Worm (Caenorhabditis elegans) whole organism, L4 larva: ENCODE results near the gene W04G3.10.

ENCODE experiments used
- D1046.2 ChIP-seq: fragments of 200-800 bp; sonication (Bioruptor generic); IDR thresholded peaks from 2 replicates; pipeline ENCODE4 v1.3.6; 2022; ENCODE audit warnings: missing genetic modification characterization, missing compliant biosample characterization
- F26F4.8 ChIP-seq: fragments of 200-800 bp; sonication (Bioruptor generic); conservative IDR thresholded peaks from 2 replicates; pipeline ENCODE4 v1.3.6; 2022; ENCODE audit warnings: missing genetic modification characterization, missing compliant biosample characterization
- F37D6.2 ChIP-seq: sonication (generic microtip); optimal IDR thresholded peaks from 2 replicates; lab custom pipeline; 2016; ENCODE audit warnings: mild to moderate bottlenecking, missing genetic modification characterization, missing compliant biosample characterization
- F49E8.2 ChIP-seq: sonication (generic microtip); optimal IDR thresholded peaks from 2 replicates; lab custom pipeline; 2016; ENCODE audit warnings: missing compliant biosample characterization, mild to moderate bottlenecking, missing genetic modification characterization, borderline replicate concordance
- Y105C5A.15 ChIP-seq: fragments of 200-800 bp; sonication (Bioruptor generic); IDR thresholded peaks from 2 replicates; pipeline ENCODE4 v1.3.6; 2022; ENCODE audit warnings: missing genetic modification characterization, missing compliant biosample characterization
- Y75B8A.6 ChIP-seq: fragments of 200-800 bp; sonication (Bioruptor generic); IDR thresholded peaks from 2 replicates; pipeline ENCODE4 v1.3.6; 2022; ENCODE audit warnings: missing genetic modification reagents, missing genetic modification characterization, missing compliant biosample characterization
- ZK337.2 ChIP-seq: fragments of 200-800 bp; sonication (Bioruptor generic); IDR thresholded peaks from 2 replicates; pipeline ENCODE4 v1.3.6; 2022; ENCODE audit warnings: missing genetic modification reagents, missing genetic modification characterization, missing compliant biosample characterization
- ZK546.5 ChIP-seq, 2 experiments: sonication (generic microtip); optimal IDR thresholded peaks; 2 replicates each; lab custom pipeline; 2017; ENCODE audit warnings: missing biosample characterization in 2 of 2, missing genetic modification characterization in 2 of 2
- aly-2 ChIP-seq: sonication (generic microtip); optimal IDR thresholded peaks from 2 replicates; lab custom pipeline; 2018; ENCODE audit warnings: missing biosample characterization, missing genetic modification characterization
- ama-1 ChIP-seq: fragments of 150-350 bp; optimal IDR thresholded peaks from 2 replicates; lab custom pipeline; 2014; ENCODE audit warnings: inconsistent platforms, mixed read lengths
- ceh-28 ChIP-seq: fragments of 150-350 bp; optimal IDR thresholded peaks from 2 replicates; lab custom pipeline; 2014; ENCODE audit warnings: missing biosample characterization, missing genetic modification reagents, missing genetic modification characterization
- ceh-62 ChIP-seq: sonication (generic microtip); optimal IDR thresholded peaks from 2 replicates; lab custom pipeline; 2017; ENCODE audit warnings: missing biosample characterization, missing genetic modification characterization
- ceh-82 ChIP-seq: sonication (generic microtip); optimal IDR thresholded peaks from 2 replicates; lab custom pipeline; 2017; ENCODE audit warnings: missing biosample characterization, missing genetic modification characterization
- ces-1 ChIP-seq: fragments of 150-350 bp; sonication (generic microtip); optimal IDR thresholded peaks from 4 replicates; lab custom pipeline; 2014; ENCODE audit warnings: missing biosample characterization, missing genetic modification reagents, missing genetic modification characterization
- ctbp-1 ChIP-seq: fragments of 200-800 bp; sonication (Bioruptor generic); IDR thresholded peaks from 2 replicates; pipeline ENCODE4 v1.3.6; 2022; ENCODE audit warnings: missing genetic modification reagents, missing genetic modification characterization, missing compliant biosample characterization
- daf-16 ChIP-seq, 3 experiments: sonication (generic microtip); optimal IDR thresholded peaks; 2 replicates each; lab custom pipeline; 2016 to 2017; ENCODE audit warnings: missing genetic modification characterization in 3 of 3, missing genetic modification reagents in 3 of 3, mild to moderate bottlenecking in 2 of 3, missing compliant biosample characterization in 2 of 3, missing biosample characterization in 1 of 3, moderate library complexity in 1 of 3
- daf-19 ChIP-seq: fragments of 200-800 bp; sonication (Bioruptor generic); conservative IDR thresholded peaks from 2 replicates; pipeline ENCODE4 v1.3.6; 2022; ENCODE audit warnings: missing genetic modification characterization, missing compliant biosample characterization
- daf-8 ChIP-seq: fragments of 200-800 bp; sonication (Bioruptor generic); IDR thresholded peaks from 2 replicates; pipeline ENCODE4 v1.3.6; 2022; ENCODE audit warnings: missing genetic modification characterization, missing compliant biosample characterization
- dmd-8 ChIP-seq: fragments of 200-800 bp; sonication (Bioruptor generic); IDR thresholded peaks from 2 replicates; pipeline ENCODE4 v1.3.6; 2022; ENCODE audit warnings: missing genetic modification characterization, missing compliant biosample characterization
- dmd-9 ChIP-seq: fragments of 200-800 bp; sonication (Bioruptor generic); IDR thresholded peaks from 2 replicates; pipeline ENCODE4 v1.3.6; 2022; ENCODE audit warnings: missing genetic modification reagents, missing genetic modification characterization, missing compliant biosample characterization
- duxl-1 ChIP-seq: sonication (generic microtip); optimal IDR thresholded peaks from 2 replicates; lab custom pipeline; 2016; ENCODE audit warnings: mild to moderate bottlenecking, missing genetic modification characterization, moderate library complexity, missing compliant biosample characterization; ENCODE audit not compliant: poor library complexity
- egl-27 ChIP-seq: sonication (generic microtip); optimal IDR thresholded peaks from 3 replicates; lab custom pipeline; 2017; ENCODE audit warnings: missing biosample characterization, missing genetic modification reagents, missing genetic modification characterization
- egl-43 ChIP-seq: fragments of 200-800 bp; sonication (Bioruptor generic); IDR thresholded peaks from 2 replicates; pipeline ENCODE4 v1.3.6; 2022; ENCODE audit warnings: missing genetic modification reagents, missing genetic modification characterization, missing compliant biosample characterization
- fkh-10 ChIP-seq: fragments of 150-350 bp; optimal IDR thresholded peaks from 2 replicates; lab custom pipeline; 2014; ENCODE audit warnings: missing biosample characterization, missing genetic modification reagents, missing genetic modification characterization
- hif-1 ChIP-seq, 2 experiments: sonication (generic microtip); optimal IDR thresholded peaks; 2 replicates each; lab custom pipeline; 2016 to 2017; ENCODE audit warnings: missing compliant biosample characterization in 2 of 2, missing genetic modification characterization in 2 of 2, missing genetic modification reagents in 2 of 2, missing genotype in 2 of 2, mild to moderate bottlenecking in 1 of 2
- lim-7 ChIP-seq: fragments of 200-800 bp; sonication (Bioruptor generic); IDR thresholded peaks from 2 replicates; pipeline ENCODE4 v1.3.6; 2022; ENCODE audit warnings: missing genetic modification characterization, missing compliant biosample characterization
- lin-39 ChIP-seq: fragments of 150-350 bp; optimal IDR thresholded peaks from 2 replicates; lab custom pipeline; 2014; ENCODE audit warnings: missing biosample characterization, missing genetic modification reagents, missing genetic modification characterization
- madf-5 ChIP-seq, 2 experiments: fragments of 200-800 bp; sonication (Bioruptor generic); IDR thresholded peaks; 2 replicates each; pipeline ENCODE4 v1.3.6; 2022; ENCODE audit warnings: missing compliant biosample characterization in 2 of 2, missing genetic modification characterization in 2 of 2
- mdl-1 ChIP-seq, 2 experiments: fragments of 150-350 bp in 1 of 2; sonication (generic microtip) in 1 of 2; optimal IDR thresholded peaks; 2 replicates each; lab custom pipeline; 2014 to 2017; ENCODE audit warnings: missing biosample characterization in 2 of 2, missing genetic modification characterization in 2 of 2
- mdt-29 ChIP-seq: fragments of 200-800 bp; sonication (Bioruptor generic); IDR thresholded peaks from 2 replicates; pipeline ENCODE4 v1.3.6; 2022; ENCODE audit warnings: missing genetic modification reagents, missing genetic modification characterization, missing compliant biosample characterization
- mep-1 ChIP-seq: fragments of 150-350 bp; sonication (generic microtip); optimal IDR thresholded peaks from 3 replicates; lab custom pipeline; 2014; ENCODE audit warnings: missing biosample characterization, missing genetic modification characterization
- mes-2 ChIP-seq: sonication (generic microtip); optimal IDR thresholded peaks from 2 replicates; lab custom pipeline; 2016; ENCODE audit warnings: missing genotype, mild to moderate bottlenecking, missing genetic modification characterization, missing compliant biosample characterization; ENCODE audit not compliant: poor library complexity, severe bottlenecking
- mxl-2 ChIP-seq: fragments of 200-800 bp; sonication (Bioruptor generic); conservative IDR thresholded peaks from 2 replicates; pipeline ENCODE4 v1.3.6; 2022; ENCODE audit warnings: missing genetic modification reagents, missing genetic modification characterization, missing compliant biosample characterization
- mxl-3 ChIP-seq: fragments of 200-800 bp; sonication (Bioruptor generic); optimal IDR thresholded peaks from 2 replicates; lab custom pipeline; 2018; ENCODE audit warnings: mild to moderate bottlenecking, missing genetic modification characterization, missing compliant biosample characterization
- nhr-10 ChIP-seq: fragments of 150-350 bp; optimal IDR thresholded peaks from 2 replicates; lab custom pipeline; 2014; ENCODE audit warnings: missing biosample characterization, missing genetic modification characterization
- nhr-41 ChIP-seq: fragments of 200-800 bp; sonication (Bioruptor generic); IDR thresholded peaks from 2 replicates; pipeline ENCODE4 v1.3.6; 2022; ENCODE audit warnings: missing genetic modification reagents, missing genetic modification characterization, missing compliant biosample characterization
- nhr-6 ChIP-seq: fragments of 150-350 bp; optimal IDR thresholded peaks from 2 replicates; lab custom pipeline; 2014; ENCODE audit warnings: missing biosample characterization, missing genetic modification characterization
- nhr-77 ChIP-seq: fragments of 150-350 bp; optimal IDR thresholded peaks from 2 replicates; lab custom pipeline; 2014; ENCODE audit warnings: missing biosample characterization, missing genetic modification characterization
- pha-4 ChIP-seq, 2 experiments: fragments of 150-350 bp in 1 of 2; fragments of 200-800 bp in 1 of 2; sonication (Bioruptor generic) in 1 of 2; IDR thresholded peaks in 1 of 2; optimal IDR thresholded peaks in 1 of 2; 2 replicates each; pipeline versions ENCODE4 v1.3.6 to Lab custom; 2014 to 2022; ENCODE audit warnings: missing genetic modification characterization in 2 of 2, missing genetic modification reagents in 2 of 2, missing biosample characterization in 1 of 2, missing compliant biosample characterization in 1 of 2
- snpc-1.2 ChIP-seq: fragments of 200-800 bp; sonication (Bioruptor generic); IDR thresholded peaks from 2 replicates; pipeline ENCODE4 v1.3.6; 2022; ENCODE audit warnings: missing genetic modification reagents, missing genetic modification characterization, missing compliant biosample characterization
- spr-3 ChIP-seq: fragments of 200-800 bp; sonication (Bioruptor generic); optimal IDR thresholded peaks from 2 replicates; lab custom pipeline; 2018; ENCODE audit warnings: mild to moderate bottlenecking, missing genetic modification characterization, missing compliant biosample characterization
- tag-97 ChIP-seq: fragments of 200-800 bp; sonication (Bioruptor generic); IDR thresholded peaks from 2 replicates; pipeline ENCODE4 v1.3.6; 2022; ENCODE audit warnings: missing genetic modification characterization, missing compliant biosample characterization
- unc-39 ChIP-seq: sonication (generic microtip); optimal IDR thresholded peaks from 2 replicates; lab custom pipeline; 2017; ENCODE audit warnings: missing biosample characterization, missing genetic modification characterization
- vab-7 ChIP-seq: fragments of 200-800 bp; sonication (Bioruptor generic); IDR thresholded peaks from 2 replicates; pipeline ENCODE4 v1.3.6; 2022; ENCODE audit warnings: missing genetic modification reagents, missing genetic modification characterization, missing compliant biosample characterization
- zag-1 ChIP-seq: fragments of 150-350 bp; optimal IDR thresholded peaks from 2 replicates; lab custom pipeline; 2014; ENCODE audit warnings: missing biosample characterization, missing genetic modification characterization
- zfp-3 ChIP-seq: fragments of 200-800 bp; sonication (Bioruptor generic); conservative IDR thresholded peaks from 2 replicates; pipeline ENCODE4 v1.3.6; 2022; ENCODE audit warnings: missing genetic modification reagents, missing genetic modification characterization, missing compliant biosample characterization
- zip-11 ChIP-seq: fragments of 200-800 bp; sonication (Bioruptor generic); IDR thresholded peaks from 2 replicates; pipeline ENCODE4 v1.3.6; 2022; ENCODE audit warnings: missing genetic modification characterization, missing compliant biosample characterization
- zip-2 ChIP-seq: fragments of 150-350 bp; optimal IDR thresholded peaks from 2 replicates; lab custom pipeline; 2014; ENCODE audit warnings: missing biosample characterization, missing genetic modification characterization
- ztf-7 ChIP-seq: fragments of 150-350 bp; optimal IDR thresholded peaks from 2 replicates; lab custom pipeline; 2014; ENCODE audit warnings: missing biosample characterization, missing genetic modification characterization

The W04G3.10 gene

DNA sequence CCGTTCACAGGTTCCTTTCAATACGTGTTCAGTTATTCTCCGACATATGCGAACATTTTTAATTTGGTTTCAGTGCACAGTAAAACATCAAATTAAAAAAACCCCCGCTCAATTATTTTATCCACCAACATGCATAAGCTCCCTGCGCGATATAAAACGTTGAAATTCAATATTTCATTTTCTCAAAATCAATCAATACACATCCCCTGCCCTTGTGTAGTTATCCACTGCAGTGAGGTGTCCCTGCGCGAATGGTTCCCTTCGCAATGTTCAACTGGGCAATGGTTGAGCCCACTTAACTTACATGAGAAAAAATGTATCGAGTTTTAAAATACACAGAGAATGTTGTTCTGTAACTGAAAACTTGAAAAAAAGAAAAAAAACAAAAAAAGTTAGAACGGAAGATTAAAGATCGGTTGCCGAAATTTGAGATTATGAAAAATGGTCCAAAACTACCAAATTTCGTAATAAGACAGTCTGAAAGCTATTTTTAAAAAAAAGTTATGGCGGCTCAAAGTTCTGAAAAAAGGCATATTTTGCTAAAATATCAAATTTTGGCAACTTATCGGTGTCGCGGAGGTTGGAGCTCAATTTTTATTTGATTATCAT, 16.0 kb upstream of the W04G3.10 start (continued):
- no peak for TF ChIP-seq ama-1
- TF ChIP-seq ces-1 (GFP tag; lab: Kevin White, UChicago) = peak; percentile 98
- peak; percentile 100 for TF ChIP-seq fkh-10
- peak; percentile 99 for TF ChIP-seq spr-3 (GFP tag; lab: Kevin White, UChicago)
- peak; percentile 91 for TF ChIP-seq nhr-41 (GFP tag; lab: Robert Waterston, UW)
- peak; percentile 99 for TF ChIP-seq nhr-6 (tag; lab: Kevin White, UChicago)
- TF ChIP-seq zag-1 = peak; percentile 100
- peak; percentile 93; the same call in 1 of the 2 replicates for TF ChIP-seq daf-8 (GFP tag; lab: Robert Waterston, UW)
- TF ChIP-seq ZK337.2 (GFP tag; lab: Robert Waterston, UW) = peak; percentile 94
- TF ChIP-seq lin-39 (tag; lab: Kevin White, UChicago) = peak; percentile 100
- peak; percentile 97 for TF ChIP-seq tag-97 (GFP tag; lab: Robert Waterston, UW)
- TF ChIP-seq F37D6.2 = peak; percentile 100
- TF ChIP-seq egl-43 (GFP tag; lab: Robert Waterston, UW) = peak; percentile 100
- no peak for TF ChIP-seq F26F4.8 (GFP tag; lab: Robert Waterston, UW)
- TF ChIP-seq zfp-3 = peak; percentile 98
- peak; percentile 80 for TF ChIP-seq snpc-1.2 (GFP tag; lab: Robert Waterston, UW)
- peak; percentile 99 for TF ChIP-seq vab-7 (GFP tag; lab: Robert Waterston, UW)
- peak; percentile 94 to 97 for TF ChIP-seq mdl-1 (tag; optimal IDR thresholded peaks at IDR 0.05; lab: Kevin White, UChicago)
- TF ChIP-seq lim-7 (GFP tag; lab: Robert Waterston, UW) = peak; percentile 72
- peak; percentile 87 to 91 for TF ChIP-seq hif-1 (tag; optimal IDR thresholded peaks at IDR 0.05; lab: Kevin White, UChicago)
- TF ChIP-seq nhr-10 = peak; percentile 100
- peak; percentile 48; the same call in 1 of the 2 replicates for TF ChIP-seq zip-11 (GFP tag; lab: Robert Waterston, UW)
- peak; percentile 95 for TF ChIP-seq ztf-7 (tag; lab: Kevin White, UChicago)
- peak; percentile 67 to 83 for TF ChIP-seq ZK546.5 (tag; optimal IDR thresholded peaks at IDR 0.05; lab: Kevin White, UChicago)
- peak; percentile 28 for TF ChIP-seq ceh-62 (tag; lab: Kevin White, UChicago)
- peak; percentile 99 for TF ChIP-seq daf-19 (GFP tag; lab: Robert Waterston, UW)
- peak; percentile 73 for TF ChIP-seq aly-2 (tag; lab: Kevin White, UChicago)
- TF ChIP-seq duxl-1 = peak; percentile 99
- TF ChIP-seq Y105C5A.15 (GFP tag; lab: Robert Waterston, UW) = peak; percentile 98
- TF ChIP-seq pha-4 (GFP tag; IDR thresholded peaks at IDR 0.05; lab: Robert Waterston, UW) = peak; percentile 98
- peak; percentile 100 for TF ChIP-seq pha-4 (tag; optimal IDR thresholded peaks at IDR 0.05; lab: Kevin White, UChicago)
- peak; percentile 94 for TF ChIP-seq unc-39
- peak; percentile 70 for TF ChIP-seq F49E8.2 (tag; lab: Kevin White, UChicago)
- TF ChIP-seq D1046.2 (GFP tag; lab: Robert Waterston, UW) = peak; percentile 94
- peak; percentile 99 for TF ChIP-seq ctbp-1 (GFP tag; lab: Robert Waterston, UW)
- peak; percentile 98 for TF ChIP-seq mxl-3 (GFP tag; lab: Kevin White, UChicago)
- TF ChIP-seq mes-2 (tag; lab: Kevin White, UChicago) = peak; percentile 98
- TF ChIP-seq dmd-9 (GFP tag; lab: Robert Waterston, UW) = peak; percentile 95
- peak; percentile 97 for TF ChIP-seq egl-27 (tag; lab: Kevin White, UChicago)
- TF ChIP-seq mxl-2 = peak; percentile 91
- TF ChIP-seq nhr-77 = peak; percentile 100
- TF ChIP-seq Y75B8A.6 (GFP tag; lab: Robert Waterston, UW) = peak; percentile 94
- TF ChIP-seq ceh-28 (tag; lab: Kevin White, UChicago) = peak; percentile 100
- TF ChIP-seq ceh-82 (tag; lab: Kevin White, UChicago) = peak; percentile 90
- TF ChIP-seq mdt-29 (GFP tag; lab: Robert Waterston, UW) = peak; percentile 97
- TF ChIP-seq zip-2 (tag; lab: Kevin White, UChicago) = peak; percentile 99
- peak; percentile 90 for TF ChIP-seq dmd-8
- TF ChIP-seq madf-5 (GFP tag; IDR thresholded peaks at IDR 0.05; lab: Robert Waterston, UW) = peak; percentile 74 to 93
- peak; percentile 97 to 99 for TF ChIP-seq daf-16 (GFP tag; optimal IDR thresholded peaks at IDR 0.05; lab: Kevin White, UChicago)
- peak; percentile 98 for TF ChIP-seq daf-16 (tag; optimal IDR thresholded peaks at IDR 0.05; lab: Kevin White, UChicago)
- TF ChIP-seq mep-1 (tag; lab: Kevin White, UChicago) = peak; percentile 100
